Worm (Caenorhabditis elegans) whole organism, L2 larva: Measurements from ENCODE around the gene C03B1.7.

Experiments used
- C34F6.9 ChIP-seq: fragments of 150-350 bp; optimal IDR thresholded peaks from 2 replicates; lab custom pipeline; 2014; ENCODE audit warnings: missing biosample characterization, missing genetic modification characterization
- F13H6.1 ChIP-seq: sonication (generic microtip); optimal IDR thresholded peaks from 2 replicates; lab custom pipeline; 2016; ENCODE audit warnings: missing genetic modification characterization, missing compliant biosample characterization
- Y55F3AM.14 ChIP-seq: fragments of 200-800 bp; sonication (Bioruptor generic); optimal IDR thresholded peaks from 2 replicates; lab custom pipeline; 2018; ENCODE audit warnings: mild to moderate bottlenecking, missing genetic modification characterization, missing compliant biosample characterization
- ZK546.5 ChIP-seq: sonication (generic microtip); optimal IDR thresholded peaks from 2 replicates; lab custom pipeline; 2017; ENCODE audit warnings: missing biosample characterization, missing genetic modification characterization
- alr-1 ChIP-seq: fragments of 150-350 bp; optimal IDR thresholded peaks from 2 replicates; lab custom pipeline; 2014; ENCODE audit warnings: missing biosample characterization, missing genetic modification characterization
- ama-1 ChIP-seq: fragments of 150-350 bp; optimal IDR thresholded peaks from 2 replicates; lab custom pipeline; 2018; ENCODE audit warnings: inconsistent platforms
- ceh-16 ChIP-seq: fragments of 150-350 bp; optimal IDR thresholded peaks from 2 replicates; lab custom pipeline; 2014; ENCODE audit warnings: missing biosample characterization, missing genetic modification characterization
- crh-2 ChIP-seq: sonication (generic microtip); optimal IDR thresholded peaks from 2 replicates; lab custom pipeline; 2017; ENCODE audit warnings: missing biosample characterization, missing genetic modification characterization
- dmd-4 ChIP-seq: sonication (generic microtip); optimal IDR thresholded peaks from 2 replicates; lab custom pipeline; 2017; ENCODE audit warnings: missing biosample characterization, missing genetic modification characterization
- elt-1 ChIP-seq: fragments of 150-350 bp; optimal IDR thresholded peaks from 2 replicates; lab custom pipeline; 2014; ENCODE audit warnings: missing biosample characterization, missing genetic modification characterization
- fos-1 ChIP-seq: fragments of 150-350 bp; optimal IDR thresholded peaks from 2 replicates; lab custom pipeline; 2014; ENCODE audit warnings: missing biosample characterization, missing genetic modification characterization
- gmeb-1 ChIP-seq: fragments of 150-350 bp; optimal IDR thresholded peaks from 2 replicates; lab custom pipeline; 2014; ENCODE audit warnings: missing biosample characterization, missing genetic modification characterization
- lin-11 ChIP-seq: fragments of 150-350 bp; sonication (generic microtip); optimal IDR thresholded peaks from 2 replicates; lab custom pipeline; 2014; ENCODE audit warnings: missing biosample characterization, missing genetic modification characterization, inconsistent platforms, mixed read lengths
- lin-13 ChIP-seq: fragments of 150-350 bp; optimal IDR thresholded peaks from 2 replicates; lab custom pipeline; 2014; ENCODE audit warnings: missing biosample characterization, missing genetic modification reagents, missing genetic modification characterization
- lin-39 ChIP-seq: fragments of 150-350 bp; optimal IDR thresholded peaks from 2 replicates; lab custom pipeline; 2014; ENCODE audit warnings: missing biosample characterization, missing genetic modification reagents, missing genetic modification characterization
- lsy-2 ChIP-seq, 2 experiments: fragments of 150-350 bp in 1 of 2; sonication (generic microtip) in 1 of 2; optimal IDR thresholded peaks; 2 replicates each; lab custom pipeline; 2014 to 2017; ENCODE audit warnings: missing biosample characterization in 2 of 2, missing genetic modification characterization in 2 of 2
- mab-5 ChIP-seq: fragments of 150-350 bp; optimal IDR thresholded peaks from 2 replicates; lab custom pipeline; 2014; ENCODE audit warnings: missing biosample characterization, missing genetic modification characterization
- mbf-1 ChIP-seq: sonication (generic microtip); optimal IDR thresholded peaks from 2 replicates; lab custom pipeline; 2017; ENCODE audit warnings: missing biosample characterization, missing genetic modification characterization
- mdl-1 ChIP-seq, 2 experiments: fragments of 150-350 bp in 1 of 2; sonication (generic microtip) in 1 of 2; optimal IDR thresholded peaks; 2 replicates each; lab custom pipeline; 2017; ENCODE audit warnings: missing biosample characterization in 2 of 2, missing genetic modification characterization in 2 of 2
- nhr-10 ChIP-seq: sonication (generic microtip); optimal IDR thresholded peaks from 2 replicates; lab custom pipeline; 2017; ENCODE audit warnings: missing biosample characterization, missing genetic modification characterization
- nhr-11 ChIP-seq: fragments of 150-350 bp; optimal IDR thresholded peaks from 2 replicates; lab custom pipeline; 2014; ENCODE audit warnings: missing biosample characterization, missing genetic modification characterization
- nhr-12 ChIP-seq: fragments of 150-350 bp; optimal IDR thresholded peaks from 2 replicates; lab custom pipeline; 2014; ENCODE audit warnings: missing biosample characterization, missing genetic modification characterization
- nhr-129 ChIP-seq: fragments of 150-350 bp; optimal IDR thresholded peaks from 2 replicates; lab custom pipeline; 2014; ENCODE audit warnings: missing biosample characterization, missing genetic modification characterization
- nhr-21 ChIP-seq: fragments of 150-350 bp; optimal IDR thresholded peaks from 2 replicates; lab custom pipeline; 2014; ENCODE audit warnings: missing biosample characterization, missing genetic modification characterization
- nhr-23 ChIP-seq: fragments of 150-350 bp; optimal IDR thresholded peaks from 2 replicates; lab custom pipeline; 2014; ENCODE audit warnings: missing biosample characterization, missing genetic modification reagents, missing genetic modification characterization
- nhr-237 ChIP-seq: fragments of 150-350 bp; optimal IDR thresholded peaks from 2 replicates; lab custom pipeline; 2014; ENCODE audit warnings: missing biosample characterization, missing genetic modification characterization
- nhr-25 ChIP-seq: fragments of 150-350 bp; sonication (generic microtip); optimal IDR thresholded peaks from 3 replicates; lab custom pipeline; 2014; ENCODE audit warnings: missing biosample characterization, missing genetic modification characterization
- nhr-6 ChIP-seq: fragments of 150-350 bp; optimal IDR thresholded peaks from 2 replicates; lab custom pipeline; 2014; ENCODE audit warnings: missing biosample characterization, missing genetic modification characterization
- nhr-77 ChIP-seq: fragments of 150-350 bp; optimal IDR thresholded peaks from 2 replicates; lab custom pipeline; 2014; ENCODE audit warnings: missing biosample characterization, missing genetic modification characterization
- sem-4 ChIP-seq: fragments of 150-350 bp; optimal IDR thresholded peaks from 2 replicates; lab custom pipeline; 2014; ENCODE audit warnings: missing biosample characterization, missing genetic modification reagents, missing genetic modification characterization
- sma-3 ChIP-seq: sonication (generic microtip); optimal IDR thresholded peaks from 2 replicates; lab custom pipeline; 2016; ENCODE audit warnings: missing genetic modification reagents, missing genetic modification characterization, missing compliant biosample characterization
- sma-9 ChIP-seq, 2 experiments: fragments of 150-350 bp in 1 of 2; sonication (generic microtip) in 1 of 2; optimal IDR thresholded peaks; 2 replicates each; lab custom pipeline; 2014 to 2016; ENCODE audit warnings: missing genetic modification characterization in 2 of 2, mild to moderate bottlenecking in 1 of 2, missing biosample characterization in 1 of 2, missing compliant biosample characterization in 1 of 2, missing genetic modification reagents in 1 of 2, moderate library complexity in 1 of 2
- snpc-4 ChIP-seq: fragments of 150-350 bp; optimal IDR thresholded peaks from 2 replicates; lab custom pipeline; 2014; ENCODE audit warnings: missing biosample characterization, missing genetic modification characterization
- unc-55 ChIP-seq: fragments of 150-350 bp; sonication (generic microtip); optimal IDR thresholded peaks from 3 replicates; lab custom pipeline; 2014; ENCODE audit warnings: missing biosample characterization, missing genetic modification reagents, missing genetic modification characterization
- ztf-1 ChIP-seq: fragments of 200-800 bp; sonication (Bioruptor generic); conservative IDR thresholded peaks from 2 replicates; pipeline ENCODE4 v1.3.6; 2022; ENCODE audit warnings: missing genetic modification characterization, missing compliant biosample characterization
- ztf-4 ChIP-seq: fragments of 150-350 bp; optimal IDR thresholded peaks from 2 replicates; lab custom pipeline; 2014; ENCODE audit warnings: missing biosample characterization, missing genetic modification characterization

The C03B1.7 gene

ce11 chrX:6341513-6341912 lies at the start of gene C03B1.7:
Gene C03B1.7, plus strand, starts transcription at chrX:6341813.
- TF ChIP-seq nhr-77 (tag; lab: Kevin White, UChicago) (no peak), nhr-25 (no peak), nhr-11 (no peak), fos-1 (tag; lab: Kevin White, UChicago) (no peak), lin-11 (tag; lab: Kevin White, UChicago) (no peak), C34F6.9 (tag; lab: Kevin White, UChicago) (no peak), alr-1 (tag; lab: Kevin White, UChicago) (no peak), mbf-1 (no peak), unc-55 (GFP tag; lab: Kevin White, UChicago) (no peak), ZK546.5 (tag; lab: Kevin White, UChicago) (no peak), nhr-6 (no peak), mab-5 (tag; lab: Kevin White, UChicago) (no peak), mdl-1 (tag; optimal IDR thresholded peaks at IDR 0.05; lab: Kevin White, UChicago) (no peak), nhr-12 (no peak)

- peak; percentile 52 for TF ChIP-seq crh-2
- peak; percentile 48 for TF ChIP-seq nhr-129 (tag; lab: Kevin White, UChicago)
- TF ChIP-seq lin-13 (GFP tag; lab: Kevin White, UChicago): peak; percentile 60
- peak; percentile 41 for TF ChIP-seq C34F6.9 (tag; lab: Kevin White, UChicago)
- peak in 1 of 2 experiments; percentile 47 for TF ChIP-seq lsy-2 (tag; optimal IDR thresholded peaks at IDR 0.05; lab: Kevin White, UChicago)
- TF ChIP-seq nhr-6: peak; percentile 17
- peak; percentile 6 for TF ChIP-seq gmeb-1 (tag; lab: Kevin White, UChicago)
- TF ChIP-seq Y55F3AM.14 (GFP tag; lab: Kevin White, UChicago): peak; percentile 50
- TF ChIP-seq elt-1 (tag; lab: Kevin White, UChicago): no peak
- TF ChIP-seq sem-4 (tag; lab: Kevin White, UChicago): peak; percentile 61
- no peak for TF ChIP-seq ztf-4 (tag; lab: Kevin White, UChicago)
- peak; percentile 67 for TF ChIP-seq unc-55 (GFP tag; lab: Kevin White, UChicago)
- peak; percentile 63 for TF ChIP-seq sma-9 (GFP tag; optimal IDR thresholded peaks at IDR 0.05; lab: Kevin White, UChicago)
- no peak for TF ChIP-seq sma-9 (tag; optimal IDR thresholded peaks at IDR 0.05; lab: Kevin White, UChicago)
- peak; percentile 17 for TF ChIP-seq nhr-25
- no peak for TF ChIP-seq dmd-4 (tag; lab: Kevin White, UChicago)
- no peak for TF ChIP-seq nhr-12
- no peak for TF ChIP-seq nhr-237 (tag; lab: Kevin White, UChicago)
- no peak for TF ChIP-seq lin-39 (tag; lab: Kevin White, UChicago)
- peak; percentile 60 for TF ChIP-seq F13H6.1 (tag; lab: Kevin White, UChicago)
- peak; percentile 59 for TF ChIP-seq lin-11 (tag; lab: Kevin White, UChicago)
- peak; percentile 36 for TF ChIP-seq sma-3
- TF ChIP-seq ceh-16 (tag; lab: Kevin White, UChicago): peak; percentile 15
- no peak for TF ChIP-seq alr-1 (tag; lab: Kevin White, UChicago)
- peak; percentile 56 for TF ChIP-seq nhr-21 (tag; lab: Kevin White, UChicago)
- TF ChIP-seq fos-1 (tag; lab: Kevin White, UChicago): peak; percentile 58
- peak; percentile 27 for TF ChIP-seq mab-5 (tag; lab: Kevin White, UChicago)
- TF ChIP-seq snpc-4 (tag; lab: Kevin White, UChicago): no peak
These were observed 49.5 kb upstream of the C03B1.7 start for ce11 chrX:6292143-6292542.

- TF ChIP-seq ztf-1 (GFP tag; lab: Robert Waterston, UW) (no peak), crh-2 (no peak), C34F6.9 (tag; lab: Kevin White, UChicago) (no peak), lin-11 (tag; lab: Kevin White, UChicago) (no peak), lsy-2 (tag; optimal IDR thresholded peaks at IDR 0.05; lab: Kevin White, UChicago) (no peak), nhr-10 (no peak), alr-1 (tag; lab: Kevin White, UChicago) (no peak), ama-1 (lab: Kevin White, UChicago) (no peak), nhr-6 (no peak), fos-1 (tag; lab: Kevin White, UChicago) (no peak), nhr-12 (no peak), lin-39 (tag; lab: Kevin White, UChicago) (no peak), nhr-23 (tag; lab: Kevin White, UChicago) (no peak), ceh-16 (tag; lab: Kevin White, UChicago) (no peak), dmd-4 (tag; lab: Kevin White, UChicago) (no peak), snpc-4 (tag; lab: Kevin White, UChicago) (no peak)
These were observed 48.8 kb upstream of the C03B1.7 start, which contains the start of gene mom-1 for ce11 chrX:6292812-6293211. Gene mom-1, plus strand, starts transcription at chrX:6293112.
